Worm (Caenorhabditis elegans) whole organism, L2 larva: Measurements from ENCODE around the gene C01G10.14.

Source experiments
- C34F6.9 ChIP-seq: fragments of 150-350 bp; optimal IDR thresholded peaks from 2 replicates; lab custom pipeline; 2014; ENCODE audit warnings: missing biosample characterization, missing genetic modification characterization
- F13H6.1 ChIP-seq: sonication (generic microtip); optimal IDR thresholded peaks from 2 replicates; lab custom pipeline; 2016; ENCODE audit warnings: missing genetic modification characterization, missing compliant biosample characterization
- R02D3.7 ChIP-seq: fragments of 150-350 bp; optimal IDR thresholded peaks from 2 replicates; lab custom pipeline; 2014; ENCODE audit warnings: missing biosample characterization, missing genetic modification characterization
- Y55F3AM.14 ChIP-seq: fragments of 200-800 bp; sonication (Bioruptor generic); optimal IDR thresholded peaks from 2 replicates; lab custom pipeline; 2018; ENCODE audit warnings: mild to moderate bottlenecking, missing genetic modification characterization, missing compliant biosample characterization
- ZK546.5 ChIP-seq: sonication (generic microtip); optimal IDR thresholded peaks from 2 replicates; lab custom pipeline; 2017; ENCODE audit warnings: missing biosample characterization, missing genetic modification characterization
- alr-1 ChIP-seq: fragments of 150-350 bp; optimal IDR thresholded peaks from 2 replicates; lab custom pipeline; 2014; ENCODE audit warnings: missing biosample characterization, missing genetic modification characterization
- blmp-1 ChIP-seq: sonication (generic microtip); optimal IDR thresholded peaks from 2 replicates; lab custom pipeline; 2017; ENCODE audit warnings: missing genetic modification characterization, mild to moderate bottlenecking, missing compliant biosample characterization, antibody characterized with exemption, moderate library complexity; ENCODE audit not compliant: insufficient read depth
- ceh-16 ChIP-seq: fragments of 150-350 bp; optimal IDR thresholded peaks from 2 replicates; lab custom pipeline; 2014; ENCODE audit warnings: missing biosample characterization, missing genetic modification characterization
- ceh-82 ChIP-seq: fragments of 150-350 bp; optimal IDR thresholded peaks from 2 replicates; lab custom pipeline; 2014; ENCODE audit warnings: missing biosample characterization, missing genetic modification characterization
- crh-2 ChIP-seq: sonication (generic microtip); optimal IDR thresholded peaks from 2 replicates; lab custom pipeline; 2017; ENCODE audit warnings: missing biosample characterization, missing genetic modification characterization
- dmd-4 ChIP-seq: sonication (generic microtip); optimal IDR thresholded peaks from 2 replicates; lab custom pipeline; 2017; ENCODE audit warnings: missing biosample characterization, missing genetic modification characterization
- egl-27 ChIP-seq: sonication (generic microtip); optimal IDR thresholded peaks from 3 replicates; lab custom pipeline; 2017; ENCODE audit warnings: missing biosample characterization, missing genetic modification reagents, missing genetic modification characterization
- elt-1 ChIP-seq: fragments of 150-350 bp; optimal IDR thresholded peaks from 2 replicates; lab custom pipeline; 2014; ENCODE audit warnings: missing biosample characterization, missing genetic modification characterization
- elt-3 ChIP-seq: sonication (generic microtip); optimal IDR thresholded peaks from 2 replicates; lab custom pipeline; 2017; ENCODE audit warnings: missing biosample characterization, missing genetic modification characterization
- fos-1 ChIP-seq: fragments of 150-350 bp; optimal IDR thresholded peaks from 2 replicates; lab custom pipeline; 2014; ENCODE audit warnings: missing biosample characterization, missing genetic modification characterization
- gmeb-1 ChIP-seq: fragments of 150-350 bp; optimal IDR thresholded peaks from 2 replicates; lab custom pipeline; 2014; ENCODE audit warnings: missing biosample characterization, missing genetic modification characterization
- lin-11 ChIP-seq: fragments of 150-350 bp; sonication (generic microtip); optimal IDR thresholded peaks from 2 replicates; lab custom pipeline; 2014; ENCODE audit warnings: missing biosample characterization, missing genetic modification characterization, inconsistent platforms, mixed read lengths
- lin-13 ChIP-seq: fragments of 150-350 bp; optimal IDR thresholded peaks from 2 replicates; lab custom pipeline; 2014; ENCODE audit warnings: missing biosample characterization, missing genetic modification reagents, missing genetic modification characterization
- lin-39 ChIP-seq: fragments of 150-350 bp; optimal IDR thresholded peaks from 2 replicates; lab custom pipeline; 2014; ENCODE audit warnings: missing biosample characterization, missing genetic modification reagents, missing genetic modification characterization
- lsy-2 ChIP-seq, 2 experiments: fragments of 150-350 bp in 1 of 2; sonication (generic microtip) in 1 of 2; optimal IDR thresholded peaks; 2 replicates each; lab custom pipeline; 2014 to 2017; ENCODE audit warnings: missing biosample characterization in 2 of 2, missing genetic modification characterization in 2 of 2
- mab-5 ChIP-seq: fragments of 150-350 bp; optimal IDR thresholded peaks from 2 replicates; lab custom pipeline; 2014; ENCODE audit warnings: missing biosample characterization, missing genetic modification characterization
- mbf-1 ChIP-seq: sonication (generic microtip); optimal IDR thresholded peaks from 2 replicates; lab custom pipeline; 2017; ENCODE audit warnings: missing biosample characterization, missing genetic modification characterization
- mdl-1 ChIP-seq, 2 experiments: fragments of 150-350 bp in 1 of 2; sonication (generic microtip) in 1 of 2; optimal IDR thresholded peaks; 2 replicates each; lab custom pipeline; 2017; ENCODE audit warnings: missing biosample characterization in 2 of 2, missing genetic modification characterization in 2 of 2
- nhr-10 ChIP-seq: sonication (generic microtip); optimal IDR thresholded peaks from 2 replicates; lab custom pipeline; 2017; ENCODE audit warnings: missing biosample characterization, missing genetic modification characterization
- nhr-11 ChIP-seq: fragments of 150-350 bp; optimal IDR thresholded peaks from 2 replicates; lab custom pipeline; 2014; ENCODE audit warnings: missing biosample characterization, missing genetic modification characterization
- nhr-12 ChIP-seq: fragments of 150-350 bp; optimal IDR thresholded peaks from 2 replicates; lab custom pipeline; 2014; ENCODE audit warnings: missing biosample characterization, missing genetic modification characterization
- nhr-129 ChIP-seq: fragments of 150-350 bp; optimal IDR thresholded peaks from 2 replicates; lab custom pipeline; 2014; ENCODE audit warnings: missing biosample characterization, missing genetic modification characterization
- nhr-21 ChIP-seq: fragments of 150-350 bp; optimal IDR thresholded peaks from 2 replicates; lab custom pipeline; 2014; ENCODE audit warnings: missing biosample characterization, missing genetic modification characterization
- nhr-23 ChIP-seq: fragments of 150-350 bp; optimal IDR thresholded peaks from 2 replicates; lab custom pipeline; 2014; ENCODE audit warnings: missing biosample characterization, missing genetic modification reagents, missing genetic modification characterization
- nhr-237 ChIP-seq: fragments of 150-350 bp; optimal IDR thresholded peaks from 2 replicates; lab custom pipeline; 2014; ENCODE audit warnings: missing biosample characterization, missing genetic modification characterization
- nhr-25 ChIP-seq: fragments of 150-350 bp; sonication (generic microtip); optimal IDR thresholded peaks from 3 replicates; lab custom pipeline; 2014; ENCODE audit warnings: missing biosample characterization, missing genetic modification characterization
- nhr-6 ChIP-seq: fragments of 150-350 bp; optimal IDR thresholded peaks from 2 replicates; lab custom pipeline; 2014; ENCODE audit warnings: missing biosample characterization, missing genetic modification characterization
- nhr-77 ChIP-seq: fragments of 150-350 bp; optimal IDR thresholded peaks from 2 replicates; lab custom pipeline; 2014; ENCODE audit warnings: missing biosample characterization, missing genetic modification characterization
- peb-1 ChIP-seq: fragments of 150-350 bp; optimal IDR thresholded peaks from 2 replicates; lab custom pipeline; 2014; ENCODE audit warnings: missing biosample characterization, missing genetic modification characterization
- sem-4 ChIP-seq: fragments of 150-350 bp; optimal IDR thresholded peaks from 2 replicates; lab custom pipeline; 2014; ENCODE audit warnings: missing biosample characterization, missing genetic modification reagents, missing genetic modification characterization
- sma-3 ChIP-seq: sonication (generic microtip); optimal IDR thresholded peaks from 2 replicates; lab custom pipeline; 2016; ENCODE audit warnings: missing genetic modification reagents, missing genetic modification characterization, missing compliant biosample characterization
- sma-9 ChIP-seq, 2 experiments: fragments of 150-350 bp in 1 of 2; sonication (generic microtip) in 1 of 2; optimal IDR thresholded peaks; 2 replicates each; lab custom pipeline; 2014 to 2016; ENCODE audit warnings: missing genetic modification characterization in 2 of 2, mild to moderate bottlenecking in 1 of 2, missing biosample characterization in 1 of 2, missing compliant biosample characterization in 1 of 2, missing genetic modification reagents in 1 of 2, moderate library complexity in 1 of 2
- snpc-4 ChIP-seq: fragments of 150-350 bp; optimal IDR thresholded peaks from 2 replicates; lab custom pipeline; 2014; ENCODE audit warnings: missing biosample characterization, missing genetic modification characterization
- unc-55 ChIP-seq: fragments of 150-350 bp; sonication (generic microtip); optimal IDR thresholded peaks from 3 replicates; lab custom pipeline; 2014; ENCODE audit warnings: missing biosample characterization, missing genetic modification reagents, missing genetic modification characterization
- unc-62 ChIP-seq: fragments of 150-350 bp; optimal IDR thresholded peaks from 2 replicates; lab custom pipeline; 2014; ENCODE audit warnings: missing biosample characterization, missing genetic modification reagents, missing genetic modification characterization
- zag-1 ChIP-seq: fragments of 150-350 bp; optimal IDR thresholded peaks from 2 replicates; lab custom pipeline; 2014; ENCODE audit warnings: missing biosample characterization, missing genetic modification characterization
- ztf-11 ChIP-seq: sonication (generic microtip); optimal IDR thresholded peaks from 2 replicates; lab custom pipeline; 2017; ENCODE audit warnings: missing biosample characterization, missing genetic modification characterization
- ztf-4 ChIP-seq: fragments of 150-350 bp; optimal IDR thresholded peaks from 2 replicates; lab custom pipeline; 2014; ENCODE audit warnings: missing biosample characterization, missing genetic modification characterization

Gene C01G10.14

ce11 chrV:15078560-15078959 is 27.2 kb downstream of the C01G10.14 start:
- no peak for TF ChIP-seq nhr-21 (tag; lab: Kevin White, UChicago)

DNA sequence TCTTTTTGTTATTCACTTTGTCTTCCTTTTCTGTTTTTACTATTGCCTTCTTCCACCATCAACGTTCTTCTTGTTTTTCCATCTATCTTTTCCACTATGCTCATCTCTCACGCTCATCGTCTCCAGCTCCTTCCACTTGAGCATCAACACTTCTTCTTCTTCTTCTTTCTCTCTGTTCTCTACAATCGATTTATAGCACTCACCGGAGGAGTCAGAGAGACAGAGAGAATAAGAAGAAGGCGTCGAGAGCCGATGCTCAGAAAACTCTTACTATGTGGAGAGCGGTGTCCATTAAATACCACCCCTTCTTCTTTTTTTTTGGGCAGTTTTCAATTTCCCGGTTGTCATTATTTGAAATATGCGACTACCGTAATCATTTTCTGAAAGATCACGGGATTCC is 30.8 kb downstream of the C01G10.14 start:
- TF ChIP-seq mab-5 (tag; lab: Kevin White, UChicago) (peak; percentile 11), unc-55 (GFP tag; lab: Kevin White, UChicago) (peak; percentile 82), sma-9 (GFP tag; optimal IDR thresholded peaks at IDR 0.05; lab: Kevin White, UChicago) (peak; percentile 39), sma-9 (tag; optimal IDR thresholded peaks at IDR 0.05; lab: Kevin White, UChicago) (no peak), mdl-1 (tag; optimal IDR thresholded peaks at IDR 0.05; lab: Kevin White, UChicago) (no peak), crh-2 (tag; lab: Kevin White, UChicago) (peak; percentile 32), F13H6.1 (tag; lab: Kevin White, UChicago) (no peak), C34F6.9 (tag; lab: Kevin White, UChicago) (peak; percentile 62), nhr-129 (peak; percentile 52), lsy-2 (tag; optimal IDR thresholded peaks at IDR 0.05; lab: Kevin White, UChicago) (peak in 1 of 2 experiments; percentile 35), zag-1 (tag; lab: Kevin White, UChicago) (peak; percentile 45), ztf-4 (tag; lab: Kevin White, UChicago) (no peak), nhr-6 (tag; lab: Kevin White, UChicago) (no peak)

ce11 chrV:15072738-15073137 is 33.0 kb downstream of the C01G10.14 start:
- TF ChIP-seq mab-5 (tag; lab: Kevin White, UChicago) (no peak), fos-1 (no peak), elt-3 (no peak)

DNA sequence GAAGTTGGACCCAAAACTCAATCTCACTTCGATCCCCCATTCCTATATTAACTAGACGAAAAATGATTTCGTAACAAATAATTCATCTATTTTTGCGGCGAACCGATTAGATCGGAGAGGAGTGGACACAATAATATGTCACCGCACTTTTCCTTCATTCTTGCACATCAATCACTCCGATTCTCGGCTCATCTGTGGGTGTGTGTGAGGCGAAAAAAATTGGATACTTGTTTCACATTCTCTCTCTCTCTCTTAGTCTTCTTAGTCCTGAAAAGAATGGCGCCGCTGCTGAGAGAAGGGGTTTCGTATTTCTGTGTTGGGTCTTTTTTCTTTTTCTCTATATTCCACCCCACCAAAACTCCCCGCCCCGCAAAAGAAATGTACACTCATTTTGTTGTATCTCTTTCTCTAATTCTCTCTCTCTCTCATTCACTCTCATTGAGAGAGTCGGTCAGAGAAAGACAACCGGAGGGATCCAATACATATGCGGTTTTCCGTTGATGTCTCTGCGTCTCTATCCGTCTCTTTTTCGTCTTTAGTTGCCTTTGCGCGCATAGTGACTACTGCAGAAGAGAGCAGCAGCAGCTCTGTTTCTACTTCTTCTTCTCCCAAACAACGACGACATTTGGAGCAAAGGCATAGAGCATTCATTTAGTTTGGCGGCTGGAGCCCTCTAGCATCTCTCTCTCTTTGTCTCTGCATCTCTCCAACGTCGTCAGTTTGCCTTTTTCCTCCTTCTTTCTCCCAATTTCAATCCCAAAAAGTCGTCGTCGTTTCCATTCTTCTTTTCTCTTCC is 34.5 kb downstream of the C01G10.14 start, which contains the start of gene unc-76:
unc-76 (plus strand) TSS at position 746 of the 796 bp plus-strand sequence.
- TF ChIP-seq blmp-1 (tag; lab: Kevin White, UChicago) (no peak), ceh-16 (no peak), C34F6.9 (tag; lab: Kevin White, UChicago) (peak; percentile 96), alr-1 (tag; lab: Kevin White, UChicago) (no peak), lin-11 (tag; lab: Kevin White, UChicago) (no peak), sma-3 (GFP tag; lab: Kevin White, UChicago) (peak; percentile 33), mbf-1 (tag; lab: Kevin White, UChicago) (no peak), nhr-77 (tag; lab: Kevin White, UChicago) (no peak), crh-2 (tag; lab: Kevin White, UChicago) (peak; percentile 88), unc-62 (GFP tag; lab: Kevin White, UChicago) (peak; percentile 6), nhr-23 (no peak), sem-4 (peak; percentile 25), egl-27 (tag; lab: Kevin White, UChicago) (peak; percentile 83), nhr-6 (tag; lab: Kevin White, UChicago) (no peak), fos-1 (peak; percentile 68), ztf-4 (tag; lab: Kevin White, UChicago) (peak; percentile 40), zag-1 (tag; lab: Kevin White, UChicago) (peak; percentile 79), R02D3.7 (tag; lab: Kevin White, UChicago) (peak; percentile 13), gmeb-1 (tag; lab: Kevin White, UChicago) (no peak), nhr-21 (tag; lab: Kevin White, UChicago) (peak; percentile 45), elt-3 (no peak), lin-39 (tag; lab: Kevin White, UChicago) (peak; percentile 47), lin-13 (peak; percentile 75), elt-1 (tag; lab: Kevin White, UChicago) (no peak), mdl-1 (tag; optimal IDR thresholded peaks at IDR 0.05; lab: Kevin White, UChicago) (peak in 1 of 2 experiments; percentile 73), ztf-11 (tag; lab: Kevin White, UChicago) (no peak), nhr-129 (peak; percentile 92), peb-1 (tag; lab: Kevin White, UChicago) (no peak), nhr-25 (tag; lab: Kevin White, UChicago) (peak; percentile 42), sma-9 (GFP tag; optimal IDR thresholded peaks at IDR 0.05; lab: Kevin White, UChicago) (peak; percentile 84), sma-9 (tag; optimal IDR thresholded peaks at IDR 0.05; lab: Kevin White, UChicago) (no peak), dmd-4 (tag; lab: Kevin White, UChicago) (no peak), ceh-82 (tag; lab: Kevin White, UChicago) (no peak), Y55F3AM.14 (GFP tag; lab: Kevin White, UChicago) (peak; percentile 77), lsy-2 (tag; optimal IDR thresholded peaks at IDR 0.05; lab: Kevin White, UChicago) (peak; percentile 50 to 87), F13H6.1 (tag; lab: Kevin White, UChicago) (peak; percentile 94), nhr-11 (tag; lab: Kevin White, UChicago) (no peak), nhr-237 (tag; lab: Kevin White, UChicago) (no peak), ZK546.5 (tag; lab: Kevin White, UChicago) (no peak), snpc-4 (no peak), mab-5 (tag; lab: Kevin White, UChicago) (peak; percentile 86), unc-55 (GFP tag; lab: Kevin White, UChicago) (peak; percentile 58), nhr-10 (tag; lab: Kevin White, UChicago) (no peak), nhr-12 (tag; lab: Kevin White, UChicago) (no peak)
